Fruit fly (Drosophila melanogaster) whole organism, embryonic: ENCODE results near the gene CG3117.
A peak's percentile ranks its signal among the peaks of the same experiment; 100 is the strongest.

Source experiments
- ATbp ChIP-seq: fragments of 200-800 bp; sonication (Bioruptor generic); optimal IDR thresholded peaks from 2 replicates; lab custom pipeline; 2017; ENCODE audit warnings: missing biosample characterization, mild to moderate bottlenecking, missing genetic modification characterization, missing genetic modification reagents
- Asciz ChIP-seq: fragments of 200-800 bp; sonication (Bioruptor generic); optimal IDR thresholded peaks from 2 replicates; lab custom pipeline; 2017; ENCODE audit warnings: missing biosample characterization, mild to moderate bottlenecking, missing genetic modification characterization, missing genetic modification reagents
- Atf3 ChIP-seq: fragments of 200-800 bp; sonication (Bioruptor generic); optimal IDR thresholded peaks from 3 replicates; lab custom pipeline; 2016; ENCODE audit warnings: missing biosample characterization, missing genetic modification characterization
- B-H2 ChIP-seq: fragments of 200-800 bp; sonication (Bioruptor generic); optimal IDR thresholded peaks from 2 replicates; lab custom pipeline; 2018; ENCODE audit warnings: missing biosample characterization, mild to moderate bottlenecking, missing genetic modification characterization
- BEAF-32 ChIP-seq: fragments of 200-800 bp; sonication (Bioruptor generic); optimal IDR thresholded peaks from 3 replicates; lab custom pipeline; 2017; ENCODE audit warnings: missing biosample characterization, missing genetic modification characterization, mild to moderate bottlenecking, moderate library complexity, missing genetic modification reagents
- CG11695 ChIP-seq: fragments of 200-800 bp; sonication (Bioruptor generic); IDR thresholded peaks from 3 replicates; pipeline ENCODE4 v1.3.6; 2022; ENCODE audit warnings: missing biosample characterization, missing genetic modification characterization
- CG12236 ChIP-seq: fragments of 200-800 bp; sonication (Bioruptor generic); optimal IDR thresholded peaks from 2 replicates; lab custom pipeline; 2016; ENCODE audit warnings: missing biosample characterization, missing genetic modification characterization
- CG12299 ChIP-seq: fragments of 200-800 bp; sonication (Bioruptor generic); optimal IDR thresholded peaks from 2 replicates; lab custom pipeline; 2018; ENCODE audit warnings: missing biosample characterization, mild to moderate bottlenecking, missing genetic modification characterization
- CG12942 ChIP-seq: fragments of 200-800 bp; sonication (Bioruptor generic); optimal IDR thresholded peaks from 3 replicates; lab custom pipeline; 2016; ENCODE audit warnings: missing biosample characterization, missing genetic modification characterization
- CG15011 ChIP-seq: fragments of 200-800 bp; sonication (Bioruptor generic); optimal IDR thresholded peaks from 3 replicates; lab custom pipeline; 2018; ENCODE audit warnings: missing biosample characterization, mild to moderate bottlenecking, missing genetic modification characterization
- CG15269 ChIP-seq: fragments of 200-800 bp; sonication (Bioruptor generic); optimal IDR thresholded peaks from 2 replicates; lab custom pipeline; 2018; ENCODE audit warnings: missing biosample characterization, mild to moderate bottlenecking, missing genetic modification characterization, moderate library complexity
- CG15479 ChIP-seq: fragments of 200-800 bp; sonication (Bioruptor generic); optimal IDR thresholded peaks from 3 replicates; lab custom pipeline; 2019; ENCODE audit warnings: missing biosample characterization, mild to moderate bottlenecking, missing genetic modification characterization, moderate library complexity
- CG15514 ChIP-seq: fragments of 200-800 bp; sonication (Bioruptor generic); optimal IDR thresholded peaks from 3 replicates; lab custom pipeline; 2017; ENCODE audit warnings: missing biosample characterization, missing genetic modification characterization, mild to moderate bottlenecking, moderate library complexity, missing genetic modification reagents
- CG30403 ChIP-seq: fragments of 200-800 bp; sonication (Bioruptor generic); optimal IDR thresholded peaks from 3 replicates; lab custom pipeline; 2016; ENCODE audit warnings: missing biosample characterization, missing genetic modification characterization
- CG3163 ChIP-seq: fragments of 200-800 bp; sonication (Bioruptor generic); optimal IDR thresholded peaks from 3 replicates; lab custom pipeline; 2016; ENCODE audit warnings: missing biosample characterization, missing genetic modification characterization
- CG33557 ChIP-seq: fragments of 200-800 bp; sonication (Bioruptor generic); optimal IDR thresholded peaks from 2 replicates; lab custom pipeline; 2019; ENCODE audit warnings: missing biosample characterization, mild to moderate bottlenecking, missing genetic modification characterization, moderate library complexity
- CG4617 ChIP-seq: fragments of 200-800 bp; sonication (Bioruptor generic); optimal IDR thresholded peaks from 3 replicates; lab custom pipeline; 2016; ENCODE audit warnings: missing biosample characterization, missing genetic modification characterization, borderline replicate concordance
- CG7271 ChIP-seq: fragments of 200-800 bp; sonication (Bioruptor generic); optimal IDR thresholded peaks from 2 replicates; lab custom pipeline; 2018; ENCODE audit warnings: missing biosample characterization, mild to moderate bottlenecking, missing genetic modification characterization, moderate library complexity
- CG7786 ChIP-seq: fragments of 200-800 bp; sonication (Bioruptor generic); optimal IDR thresholded peaks from 2 replicates; lab custom pipeline; 2016; ENCODE audit warnings: missing biosample characterization, missing genetic modification characterization
- D ChIP-seq, 2 experiments: fragments of 200-800 bp in 1 of 2; fragments of >200 bp in 1 of 2; sonication (Bioruptor generic) in 1 of 2; optimal IDR thresholded peaks; 2 replicates in 1 of 2; 3 replicates in 1 of 2; lab custom pipeline; 2017; ENCODE audit warnings: mild to moderate bottlenecking in 1 of 2, missing biosample characterization in 1 of 2, missing genetic modification characterization in 1 of 2, missing genetic modification reagents in 1 of 2
- Dbx ChIP-seq: fragments of 200-800 bp; sonication (Bioruptor generic); IDR thresholded peaks from 3 replicates; pipeline ENCODE4 v1.3.6; 2022; ENCODE audit warnings: missing biosample characterization, missing genetic modification characterization
- Hr39 ChIP-seq: fragments of >200 bp; optimal IDR thresholded peaks from 2 replicates; lab custom pipeline; 2017
- MBD-R2 ChIP-seq: fragments of 200-800 bp; sonication (Bioruptor generic); IDR thresholded peaks from 2 replicates; pipeline ENCODE4 v1.3.6; 2022; ENCODE audit warnings: missing biosample characterization, missing genetic modification characterization
- MESR4 ChIP-seq: fragments of 200-800 bp; sonication (Bioruptor generic); optimal IDR thresholded peaks from 2 replicates; lab custom pipeline; 2018; ENCODE audit warnings: missing biosample characterization, mild to moderate bottlenecking, missing genetic modification characterization, moderate library complexity
- Mrtf ChIP-seq: fragments of 200-800 bp; sonication (Bioruptor generic); IDR thresholded peaks from 3 replicates; pipeline ENCODE4 v1.3.6; 2022; ENCODE audit warnings: missing biosample characterization, missing genetic modification characterization
- NK7.1 ChIP-seq: fragments of 200-800 bp; sonication (Bioruptor generic); optimal IDR thresholded peaks from 3 replicates; lab custom pipeline; 2016; ENCODE audit warnings: missing biosample characterization, missing genetic modification characterization
- Nf-YB ChIP-seq: fragments of 200-800 bp; sonication (Bioruptor generic); optimal IDR thresholded peaks from 3 replicates; lab custom pipeline; 2019; ENCODE audit warnings: missing biosample characterization, mild to moderate bottlenecking, missing genetic modification characterization, moderate library complexity
- Optix ChIP-seq: fragments of 200-800 bp; sonication (Bioruptor generic); IDR thresholded peaks from 3 replicates; pipeline ENCODE4 v1.3.6; 2022; ENCODE audit warnings: missing biosample characterization, missing genetic modification characterization
- cg ChIP-seq: fragments of 200-800 bp; sonication (Bioruptor generic); optimal IDR thresholded peaks from 3 replicates; lab custom pipeline; 2019; ENCODE audit warnings: missing biosample characterization, mild to moderate bottlenecking, missing genetic modification characterization, moderate library complexity
- corto ChIP-seq: fragments of 200-800 bp; sonication (Bioruptor generic); optimal IDR thresholded peaks from 2 replicates; lab custom pipeline; 2016; ENCODE audit warnings: missing biosample characterization, mild to moderate bottlenecking, missing genetic modification characterization, moderate library complexity
- cwo ChIP-seq: fragments of 200-800 bp; sonication (Bioruptor generic); optimal IDR thresholded peaks from 3 replicates; lab custom pipeline; 2017; ENCODE audit warnings: missing biosample characterization, missing genetic modification characterization, mild to moderate bottlenecking, moderate library complexity, missing genetic modification reagents
- dimm ChIP-seq: fragments of 200-800 bp; sonication (Bioruptor generic); IDR thresholded peaks from 2 replicates; pipeline ENCODE4 v1.3.6; 2022; ENCODE audit warnings: missing biosample characterization, missing genetic modification characterization
- eyg ChIP-seq: fragments of 200-800 bp; sonication (Bioruptor generic); optimal IDR thresholded peaks from 3 replicates; lab custom pipeline; 2016; ENCODE audit warnings: missing biosample characterization, missing genetic modification characterization
- fu2 ChIP-seq: fragments of 200-800 bp; sonication (Bioruptor generic); optimal IDR thresholded peaks from 2 replicates; lab custom pipeline; 2016; ENCODE audit warnings: missing biosample characterization, missing genetic modification characterization
- jigr1 ChIP-seq: fragments of 200-800 bp; sonication (Bioruptor generic); IDR thresholded peaks from 3 replicates; pipeline ENCODE4 v1.3.6; 2022; ENCODE audit warnings: missing biosample characterization, missing genetic modification characterization
- jumu ChIP-seq: fragments of 200-800 bp; sonication (Bioruptor generic); optimal IDR thresholded peaks from 3 replicates; lab custom pipeline; 2016; ENCODE audit warnings: missing biosample characterization, missing genetic modification characterization
- kni ChIP-seq: fragments of 200-800 bp; sonication (Bioruptor generic); optimal IDR thresholded peaks from 3 replicates; lab custom pipeline; 2017; ENCODE audit warnings: mild to moderate bottlenecking, missing biosample characterization, missing genetic modification reagents, missing genetic modification characterization
- mam ChIP-seq: fragments of 200-800 bp; sonication (Bioruptor generic); optimal IDR thresholded peaks from 3 replicates; lab custom pipeline; 2016; ENCODE audit warnings: missing biosample characterization, missing genetic modification characterization
- oc ChIP-seq: fragments of 200-800 bp; sonication (Bioruptor generic); optimal IDR thresholded peaks from 2 replicates; lab custom pipeline; 2018; ENCODE audit warnings: missing biosample characterization, mild to moderate bottlenecking, missing genetic modification characterization, moderate library complexity
- p53 ChIP-seq: fragments of 200-800 bp; sonication (Bioruptor generic); optimal IDR thresholded peaks from 2 replicates; lab custom pipeline; 2016; ENCODE audit warnings: missing biosample characterization, missing genetic modification characterization
- pfk ChIP-seq: fragments of 200-800 bp; sonication (Bioruptor generic); optimal IDR thresholded peaks from 2 replicates; lab custom pipeline; 2018; ENCODE audit warnings: missing biosample characterization, mild to moderate bottlenecking, missing genetic modification characterization, moderate library complexity
- pros ChIP-seq: fragments of 200-800 bp; sonication (Bioruptor generic); optimal IDR thresholded peaks from 3 replicates; lab custom pipeline; 2019; ENCODE audit warnings: missing biosample characterization, mild to moderate bottlenecking, missing genetic modification characterization, moderate library complexity
- sim ChIP-seq: fragments of 200-800 bp; sonication (Bioruptor generic); IDR thresholded peaks from 2 replicates; pipeline ENCODE4 v1.3.6; 2022; ENCODE audit warnings: missing biosample characterization, missing genetic modification characterization
- sima ChIP-seq: fragments of 200-800 bp; sonication (Bioruptor generic); optimal IDR thresholded peaks from 2 replicates; lab custom pipeline; 2016; ENCODE audit warnings: missing biosample characterization, missing genetic modification characterization
- sqz ChIP-seq: fragments of 200-800 bp; sonication (Bioruptor generic); optimal IDR thresholded peaks from 3 replicates; lab custom pipeline; 2018; ENCODE audit warnings: missing biosample characterization, mild to moderate bottlenecking, missing genetic modification characterization
- tio ChIP-seq: fragments of 200-800 bp; sonication (Bioruptor generic); optimal IDR thresholded peaks from 2 replicates; lab custom pipeline; 2017; ENCODE audit warnings: missing biosample characterization, missing genetic modification characterization, inconsistent platforms
- tll ChIP-seq, 2 experiments: fragments of 200-800 bp in 1 of 2; fragments of >200 bp in 1 of 2; sonication (Bioruptor generic) in 1 of 2; optimal IDR thresholded peaks; 2 replicates each; lab custom pipeline; 2017 to 2019; ENCODE audit warnings: missing biosample characterization in 2 of 2, missing genetic modification characterization in 2 of 2, mild to moderate bottlenecking in 1 of 2, moderate library complexity in 1 of 2
- trem ChIP-seq: fragments of 200-800 bp; optimal IDR thresholded peaks from 3 replicates; lab custom pipeline; 2019; ENCODE audit warnings: missing biosample characterization, mild to moderate bottlenecking, missing genetic modification characterization, moderate library complexity
- vnd ChIP-seq: fragments of 200-800 bp; sonication (Bioruptor generic); IDR thresholded peaks from 3 replicates; pipeline ENCODE4 v1.3.6; 2022; ENCODE audit warnings: missing biosample characterization, missing genetic modification characterization; ENCODE audit not compliant: partially characterized antibody
- zen ChIP-seq: fragments of 200-800 bp; sonication (Bioruptor generic); optimal IDR thresholded peaks from 3 replicates; lab custom pipeline; 2018; ENCODE audit warnings: missing biosample characterization, mild to moderate bottlenecking, missing genetic modification characterization, moderate library complexity

Gene CG3117

dm6 chr2L:2888859-2889443 lies 41.9 kb upstream of the CG3117 start (continued):
- TF ChIP-seq ATbp (GFP tag; lab: Kevin White, UChicago) (no peak), vnd (no peak), MESR4 (no peak), Hr39 (lab: Kevin White, UChicago) (no peak), CG11695 (GFP tag; lab: Robert Waterston, UW) (no peak), zen (tag; lab: Kevin White, UChicago) (peak; percentile 34), CG4617 (GFP tag; lab: Kevin White, UChicago) (no peak), p53 (GFP tag; lab: Kevin White, UChicago) (no peak), mam (GFP tag; lab: Kevin White, UChicago) (no peak), tio (GFP tag; lab: Kevin White, UChicago) (no peak), Mrtf (no peak), oc (tag; lab: Kevin White, UChicago) (no peak), sqz (peak; percentile 42), kni (peak; percentile 52), CG12942 (GFP tag; lab: Kevin White, UChicago) (no peak), sim (GFP tag; lab: Robert Waterston, UW) (no peak), NK7.1 (GFP tag; lab: Kevin White, UChicago) (no peak), pros (GFP tag; lab: Kevin White, UChicago) (peak; percentile 88), CG15269 (tag; lab: Kevin White, UChicago) (no peak), tll (GFP tag; optimal IDR thresholded peaks at IDR 0.05; lab: Kevin White, UChicago) (peak in 1 of 2 experiments; percentile 86), Dbx (GFP tag; lab: Robert Waterston, UW) (no peak), CG33557 (GFP tag; lab: Kevin White, UChicago) (no peak), CG3163 (peak; percentile 64), eyg (GFP tag; lab: Kevin White, UChicago) (no peak), CG30403 (GFP tag; lab: Kevin White, UChicago) (no peak), dimm (GFP tag; lab: Robert Waterston, UW) (no peak), CG12299 (tag; lab: Kevin White, UChicago) (no peak), D (optimal IDR thresholded peaks at IDR 0.05; lab: Kevin White, UChicago) (peak; percentile 64), D (GFP tag; optimal IDR thresholded peaks at IDR 0.05; lab: Kevin White, UChicago) (no peak), sima (GFP tag; lab: Kevin White, UChicago) (no peak), Asciz (no peak), CG15514 (no peak), jigr1 (GFP tag; lab: Robert Waterston, UW) (no peak), Atf3 (no peak), trem (peak; percentile 54), CG7271 (no peak), BEAF-32 (GFP tag; lab: Kevin White, UChicago) (no peak), jumu (GFP tag; lab: Kevin White, UChicago) (no peak), B-H2 (GFP tag; lab: Kevin White, UChicago) (no peak), CG15479 (GFP tag; lab: Kevin White, UChicago) (peak; percentile 93), cwo (GFP tag; lab: Kevin White, UChicago) (no peak), Optix (GFP tag; lab: Robert Waterston, UW) (no peak), CG7786 (GFP tag; lab: Kevin White, UChicago) (no peak), pfk (GFP tag; lab: Kevin White, UChicago) (no peak), corto (no peak), CG12236 (no peak), cg (GFP tag; lab: Kevin White, UChicago) (peak; percentile 84), CG15011 (GFP tag; lab: Kevin White, UChicago) (no peak), fu2 (GFP tag; lab: Kevin White, UChicago) (no peak), Nf-YB (GFP tag; lab: Kevin White, UChicago) (no peak), MBD-R2 (GFP tag; lab: Robert Waterston, UW) (no peak)
